Fruit fly (Drosophila melanogaster) whole organism, wandering third instar larva: Measurements from ENCODE around the gene tadr.
A peak's percentile ranks its signal among the peaks of the same experiment; 100 is the strongest.

Experiments
- Abd-B ChIP-seq: fragments of >200 bp; optimal IDR thresholded peaks from 2 replicates; lab custom pipeline; 2017; ENCODE audit warnings: missing biosample characterization, missing genetic modification characterization
- CG32264 ChIP-seq: fragments of 200-800 bp; sonication (Bioruptor generic); optimal IDR thresholded peaks from 2 replicates; lab custom pipeline; 2016; ENCODE audit warnings: missing biosample characterization, missing genetic modification characterization
- CG9705 ChIP-seq: fragments of 200-800 bp; sonication (Bioruptor generic); optimal IDR thresholded peaks from 2 replicates; lab custom pipeline; 2018; ENCODE audit warnings: missing biosample characterization, mild to moderate bottlenecking, missing genetic modification characterization
- CrebA ChIP-seq: fragments of 200-800 bp; sonication (Bioruptor generic); optimal IDR thresholded peaks from 2 replicates; lab custom pipeline; 2016; ENCODE audit warnings: missing biosample characterization, mild to moderate bottlenecking, missing genetic modification characterization, borderline replicate concordance
- Dfd ChIP-seq: fragments of >200 bp; optimal IDR thresholded peaks from 2 replicates; lab custom pipeline; 2017; ENCODE audit warnings: missing biosample characterization, missing genetic modification characterization
- Dif ChIP-seq: fragments of 200-275, 200-300 bp; sonication (Bioruptor generic); optimal IDR thresholded peaks from 2 replicates; lab custom pipeline; 2018; ENCODE audit warnings: missing biosample characterization, missing genetic modification characterization; ENCODE audit not compliant: partially characterized antibody
- GATAd ChIP-seq: sonication (Bioruptor generic); optimal IDR thresholded peaks from 2 replicates; lab custom pipeline; 2016; ENCODE audit warnings: missing biosample characterization, missing genetic modification characterization
- HLH106 ChIP-seq: fragments of 200-800 bp; optimal IDR thresholded peaks from 3 replicates; lab custom pipeline; 2019; ENCODE audit warnings: missing biosample characterization, mild to moderate bottlenecking, missing genetic modification characterization, moderate library complexity
- Hnf4 ChIP-seq: fragments of 200-800 bp; sonication (Bioruptor generic); optimal IDR thresholded peaks from 2 replicates; lab custom pipeline; 2016; ENCODE audit warnings: missing biosample characterization, mild to moderate bottlenecking, missing genetic modification characterization
- Hr78 ChIP-seq: fragments of >200 bp; optimal IDR thresholded peaks from 2 replicates; lab custom pipeline; 2017; ENCODE audit warnings: missing biosample characterization, missing genetic modification characterization
- Hr83 ChIP-seq: fragments of 200-300 bp; sonication (Bioruptor generic); optimal IDR thresholded peaks from 2 replicates; lab custom pipeline; 2016; ENCODE audit warnings: missing biosample characterization, mild to moderate bottlenecking, missing genetic modification characterization, moderate library complexity; ENCODE audit not compliant: poor library complexity, severe bottlenecking
- Jra ChIP-seq: sonication (Bioruptor generic); optimal IDR thresholded peaks from 2 replicates; lab custom pipeline; 2016; ENCODE audit warnings: missing biosample characterization, missing genetic modification characterization
- Mio ChIP-seq: sonication (Bioruptor generic); optimal IDR thresholded peaks from 2 replicates; lab custom pipeline; 2016; ENCODE audit warnings: missing biosample characterization, missing genetic modification characterization
- Myc ChIP-seq: fragments of >200 bp; optimal IDR thresholded peaks from 2 replicates; lab custom pipeline; 2017
- N ChIP-seq: fragments of >200 bp; optimal IDR thresholded peaks from 2 replicates; lab custom pipeline; 2018; ENCODE audit warnings: missing biosample characterization, missing external identifiers, missing genetic modification characterization
- OdsH ChIP-seq: fragments of 200-800 bp; sonication (Bioruptor generic); optimal IDR thresholded peaks from 2 replicates; lab custom pipeline; 2016; ENCODE audit warnings: missing biosample characterization, mild to moderate bottlenecking, missing genetic modification characterization
- Rel ChIP-seq, 2 experiments: fragments of 200-800 bp; sonication (Bioruptor generic) in 1 of 2; optimal IDR thresholded peaks; 2 replicates in 1 of 2; 3 replicates in 1 of 2; lab custom pipeline; 2016 to 2019; ENCODE audit warnings: mild to moderate bottlenecking in 2 of 2, missing biosample characterization in 2 of 2, missing genetic modification characterization in 2 of 2, moderate library complexity in 1 of 2
- Sp1 ChIP-seq: fragments of 200-800 bp; sonication (Bioruptor generic); optimal IDR thresholded peaks from 3 replicates; lab custom pipeline; 2019; ENCODE audit warnings: missing biosample characterization, mild to moderate bottlenecking, missing genetic modification characterization, moderate library complexity
- Vsx2 ChIP-seq: fragments of 200-300, 225-300 bp; sonication (Bioruptor generic); optimal IDR thresholded peaks from 2 replicates; lab custom pipeline; 2018; ENCODE audit warnings: missing biosample characterization, missing genetic modification characterization; ENCODE audit not compliant: partially characterized antibody
- br ChIP-seq: fragments of 200-800 bp; sonication (Bioruptor generic); optimal IDR thresholded peaks from 2 replicates; lab custom pipeline; 2016; ENCODE audit warnings: missing biosample characterization, missing genetic modification characterization
- brk ChIP-seq: fragments of 200-800 bp; sonication (Bioruptor generic); optimal IDR thresholded peaks from 2 replicates; lab custom pipeline; 2016; ENCODE audit warnings: missing biosample characterization, mild to moderate bottlenecking, missing genetic modification characterization
- dl ChIP-seq, 2 experiments: fragments of 175-275, 200-275 bp in 1 of 2; fragments of 200-275 bp in 1 of 2; sonication (Bioruptor generic); optimal IDR thresholded peaks; lab custom pipeline; 2018; ENCODE audit warnings: mild to moderate bottlenecking in 2 of 2, missing biosample characterization in 2 of 2, missing genetic modification characterization in 2 of 2, moderate library complexity in 2 of 2; ENCODE audit not compliant: partially characterized antibody in 2 of 2, insufficient read depth in 1 of 2
- dmrt93B ChIP-seq: fragments of 200-800 bp; sonication (Bioruptor generic); optimal IDR thresholded peaks from 2 replicates; lab custom pipeline; 2018; ENCODE audit warnings: missing biosample characterization, mild to moderate bottlenecking, missing genetic modification characterization
- dsf ChIP-seq: sonication (Bioruptor generic); optimal IDR thresholded peaks from 2 replicates; lab custom pipeline; 2016; ENCODE audit warnings: missing biosample characterization, missing genetic modification characterization, borderline replicate concordance
- ey ChIP-seq: fragments of 200-800 bp; sonication (Bioruptor generic); optimal IDR thresholded peaks from 2 replicates; lab custom pipeline; 2016; ENCODE audit warnings: missing biosample characterization, missing genetic modification characterization
- foxo ChIP-seq, 2 experiments: fragments of 200-800 bp; sonication (Bioruptor generic); optimal IDR thresholded peaks; 2 replicates in 1 of 2; 3 replicates in 1 of 2; lab custom pipeline; 2016 to 2017; ENCODE audit warnings: missing biosample characterization in 2 of 2, missing genetic modification characterization in 2 of 2
- fru ChIP-seq: fragments of 200-800 bp; sonication (Bioruptor generic); optimal IDR thresholded peaks from 3 replicates; lab custom pipeline; 2016; ENCODE audit warnings: missing biosample characterization, mild to moderate bottlenecking, missing genetic modification characterization
- h ChIP-seq: fragments of 200-800 bp; sonication (Bioruptor generic); optimal IDR thresholded peaks from 3 replicates; lab custom pipeline; 2016; ENCODE audit warnings: missing biosample characterization, mild to moderate bottlenecking, missing genetic modification characterization
- jim ChIP-seq: fragments of 175-275, 200-325 bp; sonication (Bioruptor generic); optimal IDR thresholded peaks from 2 replicates; lab custom pipeline; 2016; ENCODE audit warnings: missing biosample characterization, mild to moderate bottlenecking, missing genetic modification characterization
- lola ChIP-seq: fragments of >200 bp; optimal IDR thresholded peaks from 2 replicates; lab custom pipeline; 2017; ENCODE audit warnings: missing biosample characterization, missing genetic modification characterization
- pan ChIP-seq: fragments of >200 bp; optimal IDR thresholded peaks from 2 replicates; lab custom pipeline; 2017
- psq ChIP-seq: fragments of 200-800 bp; sonication (Bioruptor generic); optimal IDR thresholded peaks from 3 replicates; lab custom pipeline; 2017; ENCODE audit warnings: missing biosample characterization, mild to moderate bottlenecking, missing genetic modification characterization, moderate library complexity
- rgr ChIP-seq: fragments of 200-800 bp; sonication (Bioruptor generic); optimal IDR thresholded peaks from 3 replicates; lab custom pipeline; 2016; ENCODE audit warnings: missing biosample characterization, mild to moderate bottlenecking, missing genetic modification characterization
- sage ChIP-seq: fragments of 200-800 bp; sonication (Bioruptor generic); optimal IDR thresholded peaks from 2 replicates; lab custom pipeline; 2016; ENCODE audit warnings: missing biosample characterization, mild to moderate bottlenecking, missing genetic modification characterization
- sv ChIP-seq: fragments of 200-800 bp; sonication (Bioruptor generic); optimal IDR thresholded peaks from 3 replicates; lab custom pipeline; 2016; ENCODE audit warnings: missing biosample characterization, missing genetic modification characterization
- tai ChIP-seq: sonication (Bioruptor generic); optimal IDR thresholded peaks from 2 replicates; lab custom pipeline; 2016; ENCODE audit warnings: missing biosample characterization, missing genetic modification characterization
- usp ChIP-seq: fragments of >200 bp; optimal IDR thresholded peaks from 2 replicates; lab custom pipeline; 2017; ENCODE audit warnings: missing biosample characterization, missing genetic modification characterization
- woc ChIP-seq: sonication (Bioruptor generic); optimal IDR thresholded peaks from 2 replicates; lab custom pipeline; 2016; ENCODE audit warnings: missing biosample characterization, mild to moderate bottlenecking, missing genetic modification characterization

tadr gene

DNA sequence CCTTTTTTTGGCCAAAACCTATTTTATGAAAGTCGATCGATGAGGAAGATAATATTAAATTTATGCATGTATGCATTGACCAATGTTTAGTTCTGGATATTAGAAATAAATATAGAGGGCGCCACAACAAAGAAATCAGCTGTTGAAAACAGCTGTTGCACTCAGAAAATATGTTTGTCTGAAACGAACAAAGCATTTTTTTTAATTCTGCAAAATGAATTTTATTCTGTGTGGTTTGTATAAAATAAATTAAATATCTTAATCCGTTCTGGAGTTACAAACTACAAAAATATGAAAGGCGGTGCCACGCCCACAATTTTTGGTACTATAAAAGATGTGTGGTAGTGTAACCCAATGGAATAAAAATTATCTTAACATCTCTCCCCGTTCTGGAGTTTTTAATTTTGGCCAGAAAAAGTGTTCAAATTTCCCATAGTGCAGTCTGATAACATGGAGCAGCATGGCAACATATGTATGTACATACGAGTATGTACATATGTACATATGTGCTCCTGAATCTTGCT, 33.6 kb downstream of the tadr start:
- TF ChIP-seq Rel (GFP tag; optimal IDR thresholded peaks at IDR 0.05; lab: Kevin White, UChicago) (no peak), Rel (tag; optimal IDR thresholded peaks at IDR 0.05; lab: Kevin White, UChicago) (no peak), lola (GFP tag; lab: Kevin White, UChicago) (no peak), Hr83 (GFP tag; lab: Kevin White, UChicago) (no peak), Sp1 (GFP tag; lab: Kevin White, UChicago) (peak; percentile 37), br (GFP tag; lab: Kevin White, UChicago) (peak; percentile 20), N (GFP tag; lab: Kevin White, UChicago) (no peak), dsf (no peak), Myc (lab: Kevin White, UChicago) (no peak), psq (GFP tag; lab: Kevin White, UChicago) (no peak), Jra (GFP tag; lab: Kevin White, UChicago) (no peak), tai (GFP tag; lab: Kevin White, UChicago) (no peak), dmrt93B (GFP tag; lab: Kevin White, UChicago) (no peak), sv (GFP tag; lab: Kevin White, UChicago) (peak; percentile 53), usp (GFP tag; lab: Kevin White, UChicago) (no peak), CG9705 (GFP tag; lab: Kevin White, UChicago) (no peak), Vsx2 (GFP tag; lab: Kevin White, UChicago) (no peak), fru (GFP tag; lab: Kevin White, UChicago) (peak; percentile 40), jim (GFP tag; lab: Kevin White, UChicago) (no peak), GATAd (GFP tag; lab: Kevin White, UChicago) (no peak), woc (GFP tag; lab: Kevin White, UChicago) (no peak), sage (no peak), foxo (GFP tag; optimal IDR thresholded peaks at IDR 0.05; lab: Kevin White, UChicago) (no peak), Mio (GFP tag; lab: Kevin White, UChicago) (no peak), dl (GFP tag; optimal IDR thresholded peaks at IDR 0.05; lab: Kevin White, UChicago; ENCODE audit: insufficient read depth in 1 of 2, partially characterized antibody in 2 of 2) (no peak), Dif (GFP tag; lab: Kevin White, UChicago) (no peak), brk (no peak), Hr78 (no peak), pan (lab: Kevin White, UChicago) (no peak), rgr (peak; percentile 26), OdsH (GFP tag; lab: Kevin White, UChicago) (no peak), Abd-B (no peak), CrebA (no peak), Dfd (GFP tag; lab: Kevin White, UChicago) (no peak), HLH106 (tag; lab: Kevin White, UChicago) (no peak), ey (GFP tag; lab: Kevin White, UChicago) (no peak), CG32264 (GFP tag; lab: Kevin White, UChicago) (no peak), Hnf4 (GFP tag; lab: Kevin White, UChicago) (no peak), h (GFP tag; lab: Kevin White, UChicago) (peak; percentile 31)

DNA sequence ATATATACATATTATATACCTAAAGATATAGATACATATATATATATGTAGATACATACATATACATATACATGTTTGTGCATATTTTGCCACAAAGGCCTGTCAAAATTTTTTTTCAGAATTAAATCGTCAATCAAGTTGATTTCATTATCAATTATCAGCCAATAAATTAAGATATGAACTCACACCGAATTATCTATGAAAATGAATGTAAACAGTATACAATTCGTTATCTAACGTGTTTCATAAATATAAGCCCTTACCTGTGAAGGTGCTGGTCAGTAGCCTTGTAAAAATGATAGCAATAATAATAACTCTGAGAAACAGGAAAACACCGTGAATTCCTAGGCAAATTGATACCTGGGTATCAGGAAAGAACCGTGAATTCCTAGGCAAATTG, 34.5 kb downstream of the tadr start:
- TF ChIP-seq sv (GFP tag; lab: Kevin White, UChicago) (no peak), Abd-B (no peak), Mio (GFP tag; lab: Kevin White, UChicago) (no peak), CG9705 (GFP tag; lab: Kevin White, UChicago) (no peak), br (GFP tag; lab: Kevin White, UChicago) (no peak), tai (GFP tag; lab: Kevin White, UChicago) (no peak), jim (GFP tag; lab: Kevin White, UChicago) (no peak), Vsx2 (GFP tag; lab: Kevin White, UChicago) (no peak), usp (GFP tag; lab: Kevin White, UChicago) (no peak), OdsH (GFP tag; lab: Kevin White, UChicago) (no peak), Myc (lab: Kevin White, UChicago) (no peak), CG32264 (GFP tag; lab: Kevin White, UChicago) (no peak), dl (GFP tag; optimal IDR thresholded peaks at IDR 0.05; lab: Kevin White, UChicago; ENCODE audit: insufficient read depth in 1 of 2, partially characterized antibody in 2 of 2) (no peak), sage (no peak), Hr83 (GFP tag; lab: Kevin White, UChicago) (no peak), Hr78 (no peak), rgr (no peak), dsf (no peak), Sp1 (GFP tag; lab: Kevin White, UChicago) (no peak)
